Fruit fly (Drosophila melanogaster): ENCODE data around the gene CG8136.

DNA sequence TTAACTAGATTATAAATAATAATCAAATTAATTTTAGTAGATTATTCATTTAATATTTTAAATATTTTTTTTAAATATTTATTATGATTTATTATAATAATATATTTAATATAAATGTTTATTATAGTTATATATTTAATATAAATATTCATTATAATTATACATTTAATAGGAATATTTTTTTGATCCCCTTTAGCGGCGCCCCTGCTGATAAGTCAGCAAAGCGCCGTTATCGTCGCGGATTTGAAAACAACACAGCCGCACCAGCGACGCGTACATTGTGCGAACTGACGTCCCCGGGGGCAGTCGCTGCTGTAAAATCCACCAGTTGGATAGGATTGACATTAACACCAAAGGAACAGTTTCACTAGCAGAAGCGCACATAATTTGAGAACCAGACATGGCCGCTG lies 8.4 kb upstream of the CG8136 start, which contains the start of gene CG8112:
- no peak for TF ChIP-seq pan (optimal IDR thresholded peaks at IDR 0.05)
- TF ChIP-seq psq (optimal IDR thresholded peaks at IDR 0.05) = no peak
- TF ChIP-seq EcR (GFP tag; optimal IDR thresholded peaks at IDR 0.05) = no peak
- no peak for TF ChIP-seq usp (GFP tag; optimal IDR thresholded peaks at IDR 0.05)

All from whole organism.